Worm (Caenorhabditis elegans) whole organism, L3 larva: ENCODE measurements around the gene col-101.

ENCODE experiments used
- R02D3.7 ChIP-seq: fragments of 150-350 bp; optimal IDR thresholded peaks from 2 replicates; lab custom pipeline; 2014; ENCODE audit warnings: missing biosample characterization, missing genetic modification characterization
- ZK546.5 ChIP-seq: sonication (generic microtip); optimal IDR thresholded peaks from 2 replicates; lab custom pipeline; 2017; ENCODE audit warnings: missing biosample characterization, missing genetic modification characterization
- ceh-16 ChIP-seq: sonication (generic microtip); optimal IDR thresholded peaks from 2 replicates; lab custom pipeline; 2017; ENCODE audit warnings: missing biosample characterization, missing genetic modification characterization
- ceh-28 ChIP-seq: fragments of 150-350 bp; optimal IDR thresholded peaks from 2 replicates; lab custom pipeline; 2014; ENCODE audit warnings: missing biosample characterization, missing genetic modification reagents, missing genetic modification characterization
- ceh-82 ChIP-seq: fragments of 150-350 bp; optimal IDR thresholded peaks from 2 replicates; lab custom pipeline; 2014; ENCODE audit warnings: missing biosample characterization, missing genetic modification characterization
- egl-27 ChIP-seq: sonication (generic microtip); optimal IDR thresholded peaks from 4 replicates; lab custom pipeline; 2017; ENCODE audit warnings: missing biosample characterization, missing genetic modification reagents, missing genetic modification characterization
- egl-5 ChIP-seq: fragments of 150-350 bp; optimal IDR thresholded peaks from 2 replicates; lab custom pipeline; 2017; ENCODE audit warnings: missing biosample characterization, missing genetic modification reagents, missing genetic modification characterization, inconsistent platforms
- elt-1 ChIP-seq: fragments of 150-350 bp; optimal IDR thresholded peaks from 2 replicates; lab custom pipeline; 2014; ENCODE audit warnings: missing biosample characterization, missing genetic modification characterization
- eor-1 ChIP-seq, 2 experiments: fragments of 150-350 bp; optimal IDR thresholded peaks; 2 replicates each; lab custom pipeline; 2014 to 2018; ENCODE audit warnings: missing biosample characterization in 2 of 2, missing genetic modification characterization in 2 of 2
- fkh-10 ChIP-seq: sonication (generic microtip); optimal IDR thresholded peaks from 2 replicates; lab custom pipeline; 2017; ENCODE audit warnings: missing biosample characterization, missing genetic modification reagents, missing genetic modification characterization
- fkh-2 ChIP-seq: fragments of 150-350 bp; optimal IDR thresholded peaks from 2 replicates; lab custom pipeline; 2014; ENCODE audit warnings: missing biosample characterization, missing genetic modification reagents, missing genetic modification characterization
- fos-1 ChIP-seq: fragments of 150-350 bp; optimal IDR thresholded peaks from 2 replicates; lab custom pipeline; 2014; ENCODE audit warnings: missing biosample characterization, missing genetic modification characterization
- hmg-11 ChIP-seq: sonication (generic microtip); optimal IDR thresholded peaks from 2 replicates; lab custom pipeline; 2016; ENCODE audit warnings: missing genetic modification characterization, missing compliant biosample characterization
- jun-1 ChIP-seq: fragments of 150-350 bp; optimal IDR thresholded peaks from 2 replicates; lab custom pipeline; 2014; ENCODE audit warnings: missing biosample characterization, missing genetic modification reagents, missing genetic modification characterization
- lin-39 ChIP-seq: fragments of 150-350 bp; optimal IDR thresholded peaks from 2 replicates; lab custom pipeline; 2018; ENCODE audit warnings: missing biosample characterization, missing genetic modification reagents, missing genetic modification characterization
- mdl-1 ChIP-seq: fragments of 150-350 bp; optimal IDR thresholded peaks from 2 replicates; lab custom pipeline; 2014; ENCODE audit warnings: missing biosample characterization, missing genetic modification characterization
- mml-1 ChIP-seq: fragments of 150-350 bp; sonication (generic microtip); optimal IDR thresholded peaks from 3 replicates; lab custom pipeline; 2014; ENCODE audit warnings: missing biosample characterization, missing genetic modification characterization
- nhr-11 ChIP-seq: fragments of 150-350 bp; optimal IDR thresholded peaks from 2 replicates; lab custom pipeline; 2014; ENCODE audit warnings: missing biosample characterization, missing genetic modification characterization
- nhr-12 ChIP-seq: fragments of 150-350 bp; optimal IDR thresholded peaks from 2 replicates; lab custom pipeline; 2014; ENCODE audit warnings: missing biosample characterization, missing genetic modification characterization
- nhr-23 ChIP-seq: fragments of 150-350 bp; optimal IDR thresholded peaks from 2 replicates; lab custom pipeline; 2014; ENCODE audit warnings: missing biosample characterization, missing genetic modification reagents, missing genetic modification characterization
- nhr-237 ChIP-seq: fragments of 150-350 bp; optimal IDR thresholded peaks from 2 replicates; lab custom pipeline; 2014; ENCODE audit warnings: missing biosample characterization, missing genetic modification characterization
- nhr-28 ChIP-seq: fragments of 150-350 bp; optimal IDR thresholded peaks from 2 replicates; lab custom pipeline; 2014; ENCODE audit warnings: missing biosample characterization, missing genetic modification characterization
- nhr-43 ChIP-seq: sonication (generic microtip); optimal IDR thresholded peaks from 2 replicates; lab custom pipeline; 2016; ENCODE audit warnings: mild to moderate bottlenecking, missing genetic modification characterization, missing compliant biosample characterization; ENCODE audit not compliant: poor library complexity, severe bottlenecking
- nhr-67 ChIP-seq: fragments of 150-350 bp; optimal IDR thresholded peaks from 2 replicates; lab custom pipeline; 2014; ENCODE audit warnings: missing biosample characterization, missing genetic modification characterization
- nhr-76 ChIP-seq: fragments of 150-350 bp; sonication (generic microtip); optimal IDR thresholded peaks from 5 replicates; lab custom pipeline; 2014; ENCODE audit warnings: missing biosample characterization, missing genetic modification characterization
- nhr-77 ChIP-seq: fragments of 150-350 bp; optimal IDR thresholded peaks from 2 replicates; lab custom pipeline; 2014; ENCODE audit warnings: missing biosample characterization, missing genetic modification characterization
- pha-4 ChIP-seq: fragments of 150-350 bp; optimal IDR thresholded peaks from 2 replicates; lab custom pipeline; 2014; ENCODE audit warnings: missing biosample characterization, missing genetic modification reagents, missing genetic modification characterization
- pqm-1 ChIP-seq: fragments of 150-350 bp; optimal IDR thresholded peaks from 2 replicates; lab custom pipeline; 2017; ENCODE audit warnings: missing biosample characterization, missing genetic modification characterization, inconsistent platforms
- sea-2 ChIP-seq: fragments of 150-350 bp; sonication (generic microtip); optimal IDR thresholded peaks from 4 replicates; lab custom pipeline; 2014; ENCODE audit warnings: missing biosample characterization, missing genetic modification reagents, missing genetic modification characterization
- skn-1 ChIP-seq: fragments of 150-350 bp; optimal IDR thresholded peaks from 2 replicates; lab custom pipeline; 2014; ENCODE audit warnings: missing biosample characterization, missing genetic modification characterization
- snpc-4 ChIP-seq: fragments of 150-350 bp; optimal IDR thresholded peaks from 2 replicates; lab custom pipeline; 2014; ENCODE audit warnings: missing biosample characterization, missing genetic modification characterization
- unc-39 ChIP-seq: sonication (generic microtip); optimal IDR thresholded peaks from 4 replicates; lab custom pipeline; 2017; ENCODE audit warnings: missing biosample characterization, missing genetic modification characterization
- zag-1 ChIP-seq: fragments of 150-350 bp; optimal IDR thresholded peaks from 2 replicates; lab custom pipeline; 2014; ENCODE audit warnings: missing biosample characterization, missing genetic modification characterization
- ztf-11 ChIP-seq: fragments of 150-350 bp; optimal IDR thresholded peaks from 2 replicates; lab custom pipeline; 2014; ENCODE audit warnings: missing biosample characterization, missing genetic modification characterization
- ztf-4 ChIP-seq: fragments of 150-350 bp; optimal IDR thresholded peaks from 2 replicates; lab custom pipeline; 2014; ENCODE audit warnings: missing biosample characterization, missing genetic modification characterization

col-101 gene

ce11 chrIV:366406-366805, 39.6 kb upstream of the col-101 start (continued):
- no peak for TF ChIP-seq fkh-2 (tag; lab: Kevin White, UChicago)
- no peak for TF ChIP-seq eor-1 (tag; optimal IDR thresholded peaks at IDR 0.05; lab: Kevin White, UChicago)
- no peak for TF ChIP-seq mml-1 (tag; lab: Kevin White, UChicago)
- TF ChIP-seq hmg-11 (tag; lab: Kevin White, UChicago), result peak; percentile 45
- no peak for TF ChIP-seq jun-1 (tag; lab: Kevin White, UChicago)
- TF ChIP-seq ztf-4 (tag; lab: Kevin White, UChicago), result no peak
- peak; percentile 8 for TF ChIP-seq lin-39
- TF ChIP-seq mdl-1, result no peak
- TF ChIP-seq ceh-28 (tag; lab: Kevin White, UChicago), result no peak
- TF ChIP-seq nhr-11 (tag; lab: Kevin White, UChicago), result no peak

- no peak for TF ChIP-seq sea-2 (GFP tag; lab: Kevin White, UChicago)
- TF ChIP-seq nhr-67 (tag; lab: Kevin White, UChicago), result no peak
- no peak for TF ChIP-seq nhr-28 (tag; lab: Kevin White, UChicago)
- no peak for TF ChIP-seq elt-1
- TF ChIP-seq pha-4 (tag; lab: Kevin White, UChicago), result no peak
- TF ChIP-seq ceh-82, result no peak
- TF ChIP-seq egl-5 (tag; lab: Kevin White, UChicago), result no peak
Measured at ce11 chrIV:364983-365382, 38.2 kb upstream of the col-101 start.

DNA sequence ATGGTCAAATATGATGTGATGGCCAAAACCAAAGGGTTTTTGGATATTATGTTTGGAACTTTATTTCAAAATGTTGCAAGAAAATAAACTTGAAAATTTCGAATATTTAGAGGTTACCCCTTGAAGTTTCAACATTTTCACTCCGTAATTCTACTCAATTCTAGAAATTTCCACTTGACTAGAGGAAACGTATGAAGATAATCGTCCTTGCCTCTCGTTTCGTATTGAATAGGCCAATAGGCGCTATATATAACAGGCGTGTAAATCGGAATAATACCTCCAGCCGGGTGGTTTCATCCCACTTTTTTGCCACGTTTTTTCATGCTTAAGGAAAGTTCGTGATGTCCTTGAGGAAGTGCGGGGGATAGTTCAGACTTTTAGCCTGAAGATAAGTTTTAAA, 16.5 kb upstream of the col-101 start:
- no peak for TF ChIP-seq ztf-11 (tag; lab: Kevin White, UChicago)

ce11 chrIV:339508-339907, 12.7 kb upstream of the col-101 start, which contains the start of gene cdh-8:
Gene cdh-8, plus strand, starts transcription at chrIV:339808.
- TF ChIP-seq pha-4 (tag; lab: Kevin White, UChicago) (no peak), nhr-23 (tag; lab: Kevin White, UChicago) (no peak), ztf-11 (tag; lab: Kevin White, UChicago) (no peak), nhr-28 (tag; lab: Kevin White, UChicago) (no peak), pqm-1 (tag; lab: Kevin White, UChicago) (no peak), hmg-11 (tag; lab: Kevin White, UChicago) (no peak), mdl-1 (no peak), nhr-12 (tag; lab: Kevin White, UChicago) (no peak), mml-1 (tag; lab: Kevin White, UChicago) (no peak), unc-39 (tag; lab: Kevin White, UChicago) (no peak), snpc-4 (tag; lab: Kevin White, UChicago) (no peak), R02D3.7 (tag; lab: Kevin White, UChicago) (no peak), zag-1 (tag; lab: Kevin White, UChicago) (no peak), elt-1 (no peak), nhr-67 (tag; lab: Kevin White, UChicago) (no peak), egl-27 (no peak), skn-1 (tag; lab: Kevin White, UChicago) (no peak)

DNA sequence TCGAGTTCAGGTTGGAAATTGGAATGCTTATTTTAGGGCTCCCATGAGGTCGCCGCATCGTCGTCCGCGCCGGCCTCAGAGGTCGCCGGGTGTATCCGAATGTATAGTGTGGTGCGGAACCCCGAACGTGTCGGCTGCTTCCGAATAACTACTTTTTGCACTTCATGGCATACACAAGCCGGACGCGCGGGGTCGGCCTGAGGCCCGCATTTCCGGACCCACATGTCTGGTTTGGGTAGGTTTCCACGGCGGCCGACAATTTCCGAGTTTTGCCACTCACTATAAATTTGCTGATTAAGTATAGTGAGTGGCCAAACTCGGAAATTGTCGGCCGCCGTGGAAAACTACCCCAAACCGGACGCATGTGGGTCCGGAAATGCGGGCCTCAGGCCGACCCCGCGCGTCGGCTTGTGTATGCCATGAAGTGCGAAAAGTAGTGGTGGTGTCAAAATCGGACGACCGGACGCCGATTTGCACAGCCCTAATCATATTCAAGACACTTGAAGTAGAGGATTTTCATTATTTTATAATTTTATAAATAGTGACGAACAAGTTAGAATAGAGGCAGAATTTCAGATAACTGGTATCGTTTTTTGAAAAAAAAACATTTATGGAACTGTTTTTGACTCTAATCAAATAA, 11.5 kb upstream of the col-101 start:
- TF ChIP-seq nhr-76 (no peak), nhr-77 (no peak), fkh-2 (tag; lab: Kevin White, UChicago) (no peak), snpc-4 (tag; lab: Kevin White, UChicago) (no peak), nhr-23 (tag; lab: Kevin White, UChicago) (no peak), ceh-82 (no peak), nhr-43 (tag; lab: Kevin White, UChicago) (no peak), ceh-16 (no peak), nhr-67 (tag; lab: Kevin White, UChicago) (no peak), lin-39 (no peak), ZK546.5 (tag; lab: Kevin White, UChicago) (no peak), nhr-237 (tag; lab: Kevin White, UChicago) (no peak), egl-27 (no peak), ceh-28 (tag; lab: Kevin White, UChicago) (no peak), fkh-10 (GFP tag; lab: Kevin White, UChicago) (no peak), fos-1 (tag; lab: Kevin White, UChicago) (no peak)
